Worm (Caenorhabditis elegans): ENCODE results near the gene Y54G2A.73.

DNA sequence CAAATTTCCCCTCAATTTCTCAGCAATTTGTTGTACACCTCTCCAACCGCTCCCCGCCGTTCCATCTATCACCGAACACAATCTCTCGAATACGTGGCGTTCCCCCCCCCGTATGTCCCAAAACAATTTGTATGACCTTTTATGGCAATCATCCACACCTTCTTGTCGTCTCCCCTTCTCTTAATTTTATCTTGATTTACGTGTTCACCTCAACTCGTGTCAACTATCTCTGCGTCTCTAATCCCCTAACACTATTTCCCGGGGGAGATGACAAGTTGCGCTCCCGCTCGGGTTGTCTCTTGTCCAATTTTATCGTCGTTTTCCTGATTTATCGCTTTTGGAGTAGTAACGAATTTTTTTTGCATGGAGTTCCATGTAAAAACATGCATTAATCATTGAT is 5.9 kb upstream of the Y54G2A.73 start:
- TF ChIP-seq W03F9.2 (tag; optimal IDR thresholded peaks at IDR 0.05) (no peak), him-1 (tag; optimal IDR thresholded peaks at IDR 0.05) (no peak)
